Fruit fly (Drosophila melanogaster) whole organism, adult: Measurements from ENCODE around the gene Pura.

ENCODE experiments used
- CG11617 ChIP-seq: fragments of 200-800 bp; sonication (Bioruptor generic); optimal IDR thresholded peaks from 2 replicates; lab custom pipeline; 2017; ENCODE audit warnings: mild to moderate bottlenecking, missing biosample characterization, missing genetic modification reagents, missing genetic modification characterization
- CG12768 ChIP-seq: fragments of 200-800 bp; sonication (Bioruptor generic); optimal IDR thresholded peaks from 2 replicates; lab custom pipeline; 2017; ENCODE audit warnings: missing biosample characterization, missing genetic modification characterization, mild to moderate bottlenecking, moderate library complexity, missing genetic modification reagents
- CG14711 ChIP-seq: fragments of 200-800 bp; sonication (Bioruptor generic); optimal IDR thresholded peaks from 2 replicates; lab custom pipeline; 2018; ENCODE audit warnings: missing biosample characterization, mild to moderate bottlenecking, missing genetic modification characterization, moderate library complexity
- CG1620 ChIP-seq: fragments of 200-800 bp; sonication (Bioruptor generic); optimal IDR thresholded peaks from 2 replicates; lab custom pipeline; 2016; ENCODE audit warnings: missing biosample characterization, missing genetic modification characterization
- CG33017 ChIP-seq: fragments of 200-800 bp; sonication (Bioruptor generic); optimal IDR thresholded peaks from 2 replicates; lab custom pipeline; 2018; ENCODE audit warnings: missing biosample characterization, mild to moderate bottlenecking, missing genetic modification characterization, moderate library complexity
- CG5204 ChIP-seq: fragments of 200-800 bp; sonication (Bioruptor generic); optimal IDR thresholded peaks from 2 replicates; lab custom pipeline; 2016; ENCODE audit warnings: missing biosample characterization, missing genetic modification characterization
- CG7045 ChIP-seq: fragments of 200-800 bp; sonication (Bioruptor generic); optimal IDR thresholded peaks from 2 replicates; lab custom pipeline; 2017; ENCODE audit warnings: missing biosample characterization, mild to moderate bottlenecking, missing genetic modification characterization
- CG7101 ChIP-seq: fragments of 200-800 bp; sonication (Bioruptor generic); optimal IDR thresholded peaks from 2 replicates; lab custom pipeline; 2018; ENCODE audit warnings: missing biosample characterization, mild to moderate bottlenecking, missing genetic modification characterization, moderate library complexity
- Clk ChIP-seq: fragments of 200-800 bp; sonication (Bioruptor generic); optimal IDR thresholded peaks from 2 replicates; lab custom pipeline; 2017; ENCODE audit warnings: missing biosample characterization, missing genetic modification characterization
- Crg-1 ChIP-seq: fragments of 200-800 bp; sonication (Bioruptor generic); optimal IDR thresholded peaks from 2 replicates; lab custom pipeline; 2016; ENCODE audit warnings: missing biosample characterization, missing genetic modification characterization
- Mnt ChIP-seq: fragments of 200-800 bp; sonication (Bioruptor generic); optimal IDR thresholded peaks from 2 replicates; lab custom pipeline; 2016; ENCODE audit warnings: missing biosample characterization, mild to moderate bottlenecking, missing genetic modification characterization
- bab1 ChIP-seq: fragments of 200-800 bp; sonication (Bioruptor generic); optimal IDR thresholded peaks from 3 replicates; lab custom pipeline; 2019; ENCODE audit warnings: missing biosample characterization, mild to moderate bottlenecking, missing genetic modification characterization, moderate library complexity
- cic ChIP-seq: fragments of 200-800 bp; sonication (Bioruptor generic); optimal IDR thresholded peaks from 2 replicates; lab custom pipeline; 2017; ENCODE audit warnings: missing biosample characterization, mild to moderate bottlenecking, missing genetic modification characterization, moderate library complexity
- cnc ChIP-seq, 2 experiments: fragments of >200 bp; optimal IDR thresholded peaks; 2 replicates each; lab custom pipeline; 2017
- kay ChIP-seq: fragments of 200-800 bp; sonication (Bioruptor generic); peaks from one replicate; lab custom pipeline; 2016; ENCODE audit warnings: missing biosample characterization, missing genetic modification characterization, borderline replicate concordance
- ovo ChIP-seq: fragments of 200-800 bp; sonication (Bioruptor generic); optimal IDR thresholded peaks from 2 replicates; lab custom pipeline; 2016; ENCODE audit warnings: missing biosample characterization, missing genetic modification characterization
- pad ChIP-seq: fragments of 200-800 bp; sonication (Bioruptor generic); optimal IDR thresholded peaks from 3 replicates; lab custom pipeline; 2017; ENCODE audit warnings: missing biosample characterization, missing genetic modification characterization, mild to moderate bottlenecking, moderate library complexity, missing genetic modification reagents
- tj ChIP-seq: fragments of 200-800 bp; sonication (Bioruptor generic); optimal IDR thresholded peaks from 3 replicates; lab custom pipeline; 2017; ENCODE audit warnings: missing biosample characterization, mild to moderate bottlenecking, missing genetic modification characterization, moderate library complexity
- toe ChIP-seq: fragments of 200-800 bp; sonication (Bioruptor generic); optimal IDR thresholded peaks from 2 replicates; lab custom pipeline; 2016; ENCODE audit warnings: missing biosample characterization, missing genetic modification characterization

The Pura gene

dm6 chr3L:7632540-7633263 lies 39.8 kb downstream of the Pura start:
- TF ChIP-seq tj (GFP tag; lab: Kevin White, UChicago): no peak
- no peak for TF ChIP-seq CG7101 (tag; lab: Kevin White, UChicago)
- TF ChIP-seq Crg-1 (GFP tag; lab: Kevin White, UChicago): no peak
- no peak for TF ChIP-seq Clk (GFP tag; lab: Kevin White, UChicago)
- TF ChIP-seq CG1620 (GFP tag; lab: Kevin White, UChicago): no peak
- TF ChIP-seq CG12768 (GFP tag; lab: Kevin White, UChicago): no peak
- no peak for TF ChIP-seq ovo (GFP tag; lab: Kevin White, UChicago)
- TF ChIP-seq pad: no peak
- TF ChIP-seq cic (GFP tag; lab: Kevin White, UChicago): no peak
- TF ChIP-seq CG33017: no peak
- TF ChIP-seq toe (GFP tag; lab: Kevin White, UChicago): no peak
- no peak for TF ChIP-seq CG7045 (GFP tag; lab: Kevin White, UChicago)
- no peak for TF ChIP-seq cnc (optimal IDR thresholded peaks at IDR 0.05; lab: Kevin White, UChicago)
- TF ChIP-seq CG11617 (GFP tag; lab: Kevin White, UChicago): no peak
- no peak for TF ChIP-seq kay (GFP tag; lab: Kevin White, UChicago)
- no peak for TF ChIP-seq Mnt (GFP tag; lab: Kevin White, UChicago)

- TF ChIP-seq kay (GFP tag; lab: Kevin White, UChicago) (peak; percentile 24), CG14711 (tag; lab: Kevin White, UChicago) (no peak)
Measured at dm6 chr3L:7633619-7634018, 40.7 kb downstream of the Pura start.

dm6 chr3L:7634743-7635469 lies 42.0 kb downstream of the Pura start:
- no peak for TF ChIP-seq Mnt (GFP tag; lab: Kevin White, UChicago)

- TF ChIP-seq Crg-1 (GFP tag; lab: Kevin White, UChicago): no peak
- no peak for TF ChIP-seq cnc (optimal IDR thresholded peaks at IDR 0.05; lab: Kevin White, UChicago)
- peak; percentile 26 for TF ChIP-seq bab1 (GFP tag; lab: Kevin White, UChicago)
- TF ChIP-seq CG7045 (GFP tag; lab: Kevin White, UChicago): no peak
- no peak for TF ChIP-seq CG1620 (GFP tag; lab: Kevin White, UChicago)
- TF ChIP-seq cic (GFP tag; lab: Kevin White, UChicago): no peak
- no peak for TF ChIP-seq pad
Measured at dm6 chr3L:7639533-7639932, 46.6 kb downstream of the Pura start.

- TF ChIP-seq kay (GFP tag; lab: Kevin White, UChicago) (peak; percentile 22), CG5204 (GFP tag; lab: Kevin White, UChicago) (no peak), ovo (GFP tag; lab: Kevin White, UChicago) (no peak), tj (GFP tag; lab: Kevin White, UChicago) (no peak)
Measured at dm6 chr3L:7640297-7640696, 47.4 kb downstream of the Pura start, which contains the start of gene Urm1. Gene Urm1, minus strand, starts transcription at chr3L:7640446.

dm6 chr3L:7641467-7641866 lies 48.6 kb downstream of the Pura start, which contains the start of gene CG7506:
Gene CG7506, minus strand, starts transcription at chr3L:7641648.
- TF ChIP-seq CG14711 (tag; lab: Kevin White, UChicago): no peak
- TF ChIP-seq CG11617 (GFP tag; lab: Kevin White, UChicago): peak; percentile 2
- no peak for TF ChIP-seq toe (GFP tag; lab: Kevin White, UChicago)
- TF ChIP-seq kay (GFP tag; lab: Kevin White, UChicago): no peak
- no peak for TF ChIP-seq cnc (optimal IDR thresholded peaks at IDR 0.05; lab: Kevin White, UChicago)
- TF ChIP-seq CG7101 (tag; lab: Kevin White, UChicago): peak; percentile 6
- TF ChIP-seq tj (GFP tag; lab: Kevin White, UChicago): no peak
- no peak for TF ChIP-seq Crg-1 (GFP tag; lab: Kevin White, UChicago)
- TF ChIP-seq CG7045 (GFP tag; lab: Kevin White, UChicago): no peak
- TF ChIP-seq Mnt (GFP tag; lab: Kevin White, UChicago): peak; percentile 32
- peak; percentile 20 for TF ChIP-seq pad
- peak; percentile 51 for TF ChIP-seq bab1 (GFP tag; lab: Kevin White, UChicago)
- TF ChIP-seq ovo (GFP tag; lab: Kevin White, UChicago): no peak

dm6 chr3L:7643562-7643961 lies 50.7 kb downstream of the Pura start:
- TF ChIP-seq CG5204 (GFP tag; lab: Kevin White, UChicago) (no peak), cnc (optimal IDR thresholded peaks at IDR 0.05; lab: Kevin White, UChicago) (no peak), pad (peak; percentile 54), Crg-1 (GFP tag; lab: Kevin White, UChicago) (no peak), toe (GFP tag; lab: Kevin White, UChicago) (no peak)
